Fruit fly (Drosophila melanogaster): ENCODE data around the gene CG18628.

The CG18628 gene

DNA sequence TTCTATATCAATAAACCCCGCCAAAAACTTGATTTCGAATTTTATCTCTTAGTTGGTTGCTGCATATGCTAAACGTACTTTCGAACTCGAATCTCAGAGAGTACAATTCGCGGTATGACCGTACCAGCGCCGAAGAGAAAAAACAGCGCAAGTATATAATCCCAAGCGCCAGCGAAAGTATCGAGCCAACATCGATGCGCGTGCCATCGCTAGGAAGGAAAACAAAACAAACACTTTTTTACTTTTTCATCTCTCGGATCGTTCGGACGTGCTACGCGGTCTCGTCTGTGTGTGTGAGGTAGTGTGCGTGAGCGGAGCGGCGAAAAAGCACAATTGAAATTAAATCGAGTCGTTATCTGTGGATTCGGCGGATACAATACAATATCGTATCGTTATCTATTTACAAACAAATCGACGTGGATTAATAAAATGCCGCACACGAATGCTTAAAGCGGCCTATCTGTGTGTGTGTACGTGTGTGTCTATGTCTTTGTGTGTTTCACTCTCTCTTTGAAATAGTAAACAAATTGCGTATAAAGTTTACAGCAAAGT, 25.0 kb downstream of the CG18628 start, which contains the start of gene simj (continued):
- TF ChIP-seq gsb (GFP tag; IDR thresholded peaks at IDR 0.05) (no peak), Fer3 (tag; optimal IDR thresholded peaks at IDR 0.05) (peak; percentile 41), CG15269 (tag; optimal IDR thresholded peaks at IDR 0.05) (peak; percentile 47), Sry-δ (GFP tag; optimal IDR thresholded peaks at IDR 0.05) (peak; percentile 99), ci (GFP tag; IDR thresholded peaks at IDR 0.05) (peak; percentile 81), mam (GFP tag; optimal IDR thresholded peaks at IDR 0.05) (peak; percentile 40), CG10959 (GFP tag; IDR thresholded peaks at IDR 0.05) (peak; percentile 29; the same call in 1 of the 2 replicates), pnt (GFP tag; optimal IDR thresholded peaks at IDR 0.05) (no peak), CG12659 (GFP tag; optimal IDR thresholded peaks at IDR 0.05) (peak; percentile 86), CG15696 (tag; optimal IDR thresholded peaks at IDR 0.05) (peak; percentile 6), CG10267 (tag; optimal IDR thresholded peaks at IDR 0.05) (peak; percentile 78), CG2129 (GFP tag; IDR thresholded peaks at IDR 0.05; ENCODE audit: partially characterized antibody) (peak; percentile 44; the same call in 1 of the 2 replicates), CG30431 (GFP tag; optimal IDR thresholded peaks at IDR 0.05) (no peak), CG7271 (tag; optimal IDR thresholded peaks at IDR 0.05) (peak; percentile 72), CG1647 (GFP tag; optimal IDR thresholded peaks at IDR 0.05) (peak; percentile 13), da (GFP tag; optimal IDR thresholded peaks at IDR 0.05) (no peak), Opbp (GFP tag; IDR thresholded peaks at IDR 0.05; ENCODE audit: partially characterized antibody) (peak; percentile 94), CG3407 (GFP tag; optimal IDR thresholded peaks at IDR 0.05) (no peak), klu (GFP tag; IDR thresholded peaks at IDR 0.05) (no peak), CG9876 (GFP tag; optimal IDR thresholded peaks at IDR 0.05) (peak; percentile 46), CG12219 (GFP tag; optimal IDR thresholded peaks at IDR 0.05) (peak; percentile 46), MBD-R2 (GFP tag; IDR thresholded peaks at IDR 0.05) (peak; percentile 55; the same call in 1 of the 2 replicates), fu2 (GFP tag; optimal IDR thresholded peaks at IDR 0.05) (peak; percentile 31), CG34376 (GFP tag; optimal IDR thresholded peaks at IDR 0.05) (peak; percentile 88), MESR4 (GFP tag; optimal IDR thresholded peaks at IDR 0.05) (peak; percentile 68), sd (tag; optimal IDR thresholded peaks at IDR 0.05) (peak; percentile 59), CG15514 (GFP tag; optimal IDR thresholded peaks at IDR 0.05) (peak; percentile 87), pho (GFP tag; optimal IDR thresholded peaks at IDR 0.05) (peak; percentile 23), tx (GFP tag; optimal IDR thresholded peaks at IDR 0.05) (peak; percentile 22), CG9932 (GFP tag; IDR thresholded peaks at IDR 0.05) (peak; percentile 71), CG9817 (tag; optimal IDR thresholded peaks at IDR 0.05) (no peak), ATbp (GFP tag; optimal IDR thresholded peaks at IDR 0.05) (peak; percentile 63), CG4854 (GFP tag; optimal IDR thresholded peaks at IDR 0.05) (no peak), hkb (optimal IDR thresholded peaks at IDR 0.05) (no peak), hkb (GFP tag; IDR thresholded peaks at IDR 0.05) (peak; percentile 60), sens (GFP tag) (peak; percentile 82), al (GFP tag; IDR thresholded peaks at IDR 0.05) (no peak), btn (GFP tag; optimal IDR thresholded peaks at IDR 0.05) (no peak), repo (GFP tag; optimal IDR thresholded peaks at IDR 0.05) (peak; percentile 40), org-1 (GFP tag; optimal IDR thresholded peaks at IDR 0.05) (no peak), CG7786 (GFP tag; optimal IDR thresholded peaks at IDR 0.05) (peak; percentile 48), CG13123 (GFP tag; optimal IDR thresholded peaks at IDR 0.05) (no peak), CG11093 (GFP tag; IDR thresholded peaks at IDR 0.05) (no peak), CG3847 (GFP tag; IDR thresholded peaks at IDR 0.05) (no peak), CG32532 (GFP tag; IDR thresholded peaks at IDR 0.05) (peak; percentile 66), CG17612 (GFP tag; IDR thresholded peaks at IDR 0.05) (no peak), CG8924 (tag; optimal IDR thresholded peaks at IDR 0.05) (peak; percentile 81), CG4820 (GFP tag; optimal IDR thresholded peaks at IDR 0.05) (no peak), ewg (GFP tag; optimal IDR thresholded peaks at IDR 0.05) (peak; percentile 67), luna (GFP tag; optimal IDR thresholded peaks at IDR 0.05) (peak; percentile 48), row (GFP tag; IDR thresholded peaks at IDR 0.05) (peak; percentile 68)
